Worm (Caenorhabditis elegans) whole organism, L1 larva: ENCODE measurements around the gene srh-22.

Experiments
- swsn-7 ChIP-seq: sonication (generic microtip); optimal IDR thresholded peaks from 2 replicates; lab custom pipeline; 2016; ENCODE audit warnings: missing genetic modification characterization, missing compliant biosample characterization
- zag-1 ChIP-seq: fragments of 150-350 bp; optimal IDR thresholded peaks from 2 replicates; lab custom pipeline; 2014; ENCODE audit warnings: missing biosample characterization, missing genetic modification characterization

ce11 chrV:4929842-4930241 is 7.7 kb downstream of the srh-22 start, which contains the start of gene str-205:
- TF ChIP-seq zag-1 (tag; lab: Kevin White, UChicago) (no peak), swsn-7 (tag; lab: Kevin White, UChicago) (no peak)
